Fruit fly (Drosophila melanogaster): ENCODE measurements around the gene Sfp33A2.

dm6 chr2L:11870867-11871452, 33.4 kb downstream of the Sfp33A2 start:
- TF ChIP-seq Crg-1 (GFP tag; optimal IDR thresholded peaks at IDR 0.05) (no peak), cic (GFP tag; optimal IDR thresholded peaks at IDR 0.05) (no peak), CG11617 (GFP tag; optimal IDR thresholded peaks at IDR 0.05) (no peak), CG7101 (tag; optimal IDR thresholded peaks at IDR 0.05) (no peak), Clk (GFP tag; optimal IDR thresholded peaks at IDR 0.05) (no peak), CG12768 (GFP tag; optimal IDR thresholded peaks at IDR 0.05) (no peak)
